Worm (Caenorhabditis elegans) whole organism, L1 larva: Measurements from ENCODE around the gene T28F3.9.

Experiments
- C34B4.2 ChIP-seq: sonication (generic microtip); optimal IDR thresholded peaks from 2 replicates; lab custom pipeline; 2017; ENCODE audit warnings: mild to moderate bottlenecking, missing genetic modification characterization, missing compliant biosample characterization
- ceh-82 ChIP-seq, 3 experiments: fragments of 150-350 bp in 1 of 3; sonication (generic microtip) in 2 of 3; optimal IDR thresholded peaks; 2 replicates each; lab custom pipeline; 2014 to 2017; ENCODE audit warnings: missing biosample characterization in 3 of 3, missing genetic modification characterization in 3 of 3
- egl-27 ChIP-seq, 2 experiments: fragments of 150-350 bp in 1 of 2; sonication (generic microtip); optimal IDR thresholded peaks; 3 replicates each; lab custom pipeline; 2017 to 2018; ENCODE audit warnings: missing biosample characterization in 2 of 2, missing genetic modification characterization in 2 of 2, missing genetic modification reagents in 2 of 2
- fkh-8 ChIP-seq: sonication (generic microtip); optimal IDR thresholded peaks from 2 replicates; lab custom pipeline; 2016; ENCODE audit warnings: mild to moderate bottlenecking, missing genetic modification characterization, missing compliant biosample characterization
- nhr-28 ChIP-seq: fragments of 150-350 bp; optimal IDR thresholded peaks from 2 replicates; lab custom pipeline; 2014; ENCODE audit warnings: missing biosample characterization, missing genetic modification characterization
- nhr-85 ChIP-seq: sonication (generic microtip); peaks from one replicate; lab custom pipeline; 2016; ENCODE audit warnings: missing genetic modification characterization, inconsistent platforms, missing compliant biosample characterization
- pax-3 ChIP-seq: fragments of 200-800 bp; sonication (Bioruptor generic); optimal IDR thresholded peaks from 2 replicates; lab custom pipeline; 2018; ENCODE audit warnings: mild to moderate bottlenecking, missing genetic modification characterization, moderate library complexity, missing compliant biosample characterization
- tbx-2 ChIP-seq: sonication (generic microtip); optimal IDR thresholded peaks from 2 replicates; lab custom pipeline; 2016; ENCODE audit warnings: missing genetic modification characterization, missing compliant biosample characterization
- unc-62 ChIP-seq: fragments of 150-350 bp; optimal IDR thresholded peaks from 2 replicates; lab custom pipeline; 2014; ENCODE audit warnings: missing biosample characterization, missing genetic modification reagents, missing genetic modification characterization

- TF ChIP-seq nhr-28 (tag; lab: Kevin White, UChicago) = no peak
- TF ChIP-seq unc-62 (GFP tag; lab: Kevin White, UChicago) = no peak
- no peak for TF ChIP-seq nhr-85 (tag; lab: Kevin White, UChicago)
- peak; percentile 10 for TF ChIP-seq tbx-2 (tag; lab: Kevin White, UChicago)
- TF ChIP-seq C34B4.2 = no peak
- no peak for TF ChIP-seq egl-27 (tag; optimal IDR thresholded peaks at IDR 0.05; lab: Kevin White, UChicago)
- TF ChIP-seq ceh-82 (tag; optimal IDR thresholded peaks at IDR 0.05; lab: Kevin White, UChicago) = peak; percentile 0 to 64 (median 11)
- TF ChIP-seq pax-3 (tag; lab: Kevin White, UChicago) = no peak
- TF ChIP-seq fkh-8 (tag; lab: Kevin White, UChicago) = no peak
These were observed 39.7 kb upstream of the T28F3.9 start for ce11 chrIV:17268628-17269027.
